Worm (Caenorhabditis elegans) whole organism, L4 larva: ENCODE measurements around the gene his-6.

Experiments used
- F26F4.8 ChIP-seq: fragments of 200-800 bp; sonication (Bioruptor generic); conservative IDR thresholded peaks from 2 replicates; pipeline ENCODE4 v1.3.6; 2022; ENCODE audit warnings: missing genetic modification characterization, missing compliant biosample characterization
- F37D6.2 ChIP-seq: sonication (generic microtip); optimal IDR thresholded peaks from 2 replicates; lab custom pipeline; 2016; ENCODE audit warnings: mild to moderate bottlenecking, missing genetic modification characterization, missing compliant biosample characterization
- F44E2.7 ChIP-seq: fragments of 200-800 bp; sonication (Bioruptor generic); IDR thresholded peaks from 2 replicates; pipeline ENCODE4 v2.1.2; 2022; ENCODE audit warnings: missing genetic modification characterization, missing compliant biosample characterization
- Y48G9A.11 ChIP-seq: fragments of 200-800 bp; sonication (Bioruptor generic); IDR thresholded peaks from 2 replicates; pipeline ENCODE4 v1.3.6; 2022; ENCODE audit warnings: missing genetic modification reagents, missing genetic modification characterization, missing compliant biosample characterization
- Y75B8A.6 ChIP-seq: fragments of 200-800 bp; sonication (Bioruptor generic); IDR thresholded peaks from 2 replicates; pipeline ENCODE4 v1.3.6; 2022; ENCODE audit warnings: missing genetic modification reagents, missing genetic modification characterization, missing compliant biosample characterization
- ZK337.2 ChIP-seq: fragments of 200-800 bp; sonication (Bioruptor generic); IDR thresholded peaks from 2 replicates; pipeline ENCODE4 v1.3.6; 2022; ENCODE audit warnings: missing genetic modification reagents, missing genetic modification characterization, missing compliant biosample characterization
- ceh-32 ChIP-seq: sonication (generic microtip); optimal IDR thresholded peaks from 2 replicates; lab custom pipeline; 2016; ENCODE audit warnings: mild to moderate bottlenecking, missing genetic modification characterization, missing compliant biosample characterization; ENCODE audit not compliant: poor library complexity
- cey-2 ChIP-seq: sonication (generic microtip); optimal IDR thresholded peaks from 3 replicates; lab custom pipeline; 2017; ENCODE audit warnings: missing genetic modification characterization, mild to moderate bottlenecking, missing compliant biosample characterization, antibody characterized with exemption, borderline replicate concordance; ENCODE audit not compliant: insufficient read depth
- ctbp-1 ChIP-seq: fragments of 200-800 bp; sonication (Bioruptor generic); IDR thresholded peaks from 2 replicates; pipeline ENCODE4 v1.3.6; 2022; ENCODE audit warnings: missing genetic modification reagents, missing genetic modification characterization, missing compliant biosample characterization
- daf-12 ChIP-seq: fragments of 150-350 bp; optimal IDR thresholded peaks from 2 replicates; lab custom pipeline; 2014; ENCODE audit warnings: missing biosample characterization, missing genetic modification reagents, missing genetic modification characterization
- daf-19 ChIP-seq: fragments of 200-800 bp; sonication (Bioruptor generic); conservative IDR thresholded peaks from 2 replicates; pipeline ENCODE4 v1.3.6; 2022; ENCODE audit warnings: missing genetic modification characterization, missing compliant biosample characterization
- dmd-6 ChIP-seq: fragments of 200-800 bp; sonication (Bioruptor generic); IDR thresholded peaks from 2 replicates; pipeline ENCODE4 v1.3.6; 2022; ENCODE audit warnings: missing genetic modification reagents, missing genetic modification characterization, missing compliant biosample characterization
- dmd-8 ChIP-seq: fragments of 200-800 bp; sonication (Bioruptor generic); IDR thresholded peaks from 2 replicates; pipeline ENCODE4 v1.3.6; 2022; ENCODE audit warnings: missing genetic modification characterization, missing compliant biosample characterization
- gei-8 ChIP-seq: fragments of 200-800 bp; sonication (Bioruptor generic); optimal IDR thresholded peaks from 2 replicates; lab custom pipeline; 2018; ENCODE audit warnings: mild to moderate bottlenecking, missing genetic modification characterization, missing compliant biosample characterization
- hif-1 ChIP-seq, 2 experiments: sonication (generic microtip); optimal IDR thresholded peaks; 2 replicates each; lab custom pipeline; 2016 to 2017; ENCODE audit warnings: missing compliant biosample characterization in 2 of 2, missing genetic modification characterization in 2 of 2, missing genetic modification reagents in 2 of 2, missing genotype in 2 of 2, mild to moderate bottlenecking in 1 of 2
- hlh-30 ChIP-seq: sonication (generic microtip); optimal IDR thresholded peaks from 2 replicates; lab custom pipeline; 2017; ENCODE audit warnings: antibody characterized with exemption, mild to moderate bottlenecking, missing genetic modification characterization, missing compliant biosample characterization; ENCODE audit not compliant: insufficient read depth
- lim-7 ChIP-seq: fragments of 200-800 bp; sonication (Bioruptor generic); IDR thresholded peaks from 2 replicates; pipeline ENCODE4 v1.3.6; 2022; ENCODE audit warnings: missing genetic modification characterization, missing compliant biosample characterization
- lin-13 ChIP-seq: fragments of 150-350 bp; optimal IDR thresholded peaks from 2 replicates; lab custom pipeline; 2014; ENCODE audit warnings: missing biosample characterization, missing genetic modification reagents, missing genetic modification characterization
- lin-39 ChIP-seq: fragments of 150-350 bp; optimal IDR thresholded peaks from 2 replicates; lab custom pipeline; 2014; ENCODE audit warnings: missing biosample characterization, missing genetic modification reagents, missing genetic modification characterization
- lir-3 ChIP-seq: sonication (generic microtip); optimal IDR thresholded peaks from 2 replicates; lab custom pipeline; 2016; ENCODE audit warnings: mild to moderate bottlenecking, missing genetic modification characterization, missing compliant biosample characterization
- lsy-2 ChIP-seq, 2 experiments: fragments of 150-350 bp in 1 of 2; sonication (generic microtip) in 1 of 2; optimal IDR thresholded peaks; 2 replicates each; lab custom pipeline; 2014 to 2017; ENCODE audit warnings: missing biosample characterization in 2 of 2, missing genetic modification characterization in 2 of 2
- madf-5 ChIP-seq, 2 experiments: fragments of 200-800 bp; sonication (Bioruptor generic); IDR thresholded peaks; 2 replicates each; pipeline ENCODE4 v1.3.6; 2022; ENCODE audit warnings: missing compliant biosample characterization in 2 of 2, missing genetic modification characterization in 2 of 2
- madf-9 ChIP-seq: fragments of 200-800 bp; sonication (Bioruptor generic); conservative IDR thresholded peaks from 2 replicates; pipeline ENCODE4 v1.3.6; 2022; ENCODE audit warnings: missing genetic modification reagents, missing genetic modification characterization, missing compliant biosample characterization
- mep-1 ChIP-seq: fragments of 150-350 bp; sonication (generic microtip); optimal IDR thresholded peaks from 3 replicates; lab custom pipeline; 2014; ENCODE audit warnings: missing biosample characterization, missing genetic modification characterization
- mes-2 ChIP-seq: sonication (generic microtip); optimal IDR thresholded peaks from 2 replicates; lab custom pipeline; 2016; ENCODE audit warnings: missing genotype, mild to moderate bottlenecking, missing genetic modification characterization, missing compliant biosample characterization; ENCODE audit not compliant: poor library complexity, severe bottlenecking
- mxl-3 ChIP-seq: fragments of 200-800 bp; sonication (Bioruptor generic); optimal IDR thresholded peaks from 2 replicates; lab custom pipeline; 2018; ENCODE audit warnings: mild to moderate bottlenecking, missing genetic modification characterization, missing compliant biosample characterization
- nhr-111 ChIP-seq: fragments of 200-800 bp; sonication (Bioruptor generic); optimal IDR thresholded peaks from 2 replicates; lab custom pipeline; 2018; ENCODE audit warnings: mild to moderate bottlenecking, missing genetic modification characterization, missing compliant biosample characterization
- nhr-237 ChIP-seq: sonication (generic microtip); optimal IDR thresholded peaks from 2 replicates; lab custom pipeline; 2017; ENCODE audit warnings: missing biosample characterization, missing genetic modification characterization
- nhr-48 ChIP-seq: sonication (generic microtip); optimal IDR thresholded peaks from 2 replicates; lab custom pipeline; 2016; ENCODE audit warnings: mild to moderate bottlenecking, missing genetic modification characterization, missing compliant biosample characterization
- nhr-6 ChIP-seq: fragments of 150-350 bp; optimal IDR thresholded peaks from 2 replicates; lab custom pipeline; 2014; ENCODE audit warnings: missing biosample characterization, missing genetic modification characterization
- nhr-76 ChIP-seq: fragments of 150-350 bp; optimal IDR thresholded peaks from 2 replicates; lab custom pipeline; 2014; ENCODE audit warnings: missing biosample characterization, missing genetic modification characterization
- pha-4 ChIP-seq, 2 experiments: fragments of 150-350 bp in 1 of 2; fragments of 200-800 bp in 1 of 2; sonication (Bioruptor generic) in 1 of 2; IDR thresholded peaks in 1 of 2; optimal IDR thresholded peaks in 1 of 2; 2 replicates each; pipeline versions ENCODE4 v1.3.6 to Lab custom; 2014 to 2022; ENCODE audit warnings: missing genetic modification characterization in 2 of 2, missing genetic modification reagents in 2 of 2, missing biosample characterization in 1 of 2, missing compliant biosample characterization in 1 of 2
- php-3 ChIP-seq: fragments of 200-800 bp; sonication (Bioruptor generic); IDR thresholded peaks from 2 replicates; pipeline ENCODE4 v1.3.6; 2022; ENCODE audit warnings: missing genetic modification reagents, missing genetic modification characterization, missing compliant biosample characterization
- rbr-2 ChIP-seq: sonication (generic microtip); optimal IDR thresholded peaks from 2 replicates; lab custom pipeline; 2016; ENCODE audit warnings: missing genotype, missing genetic modification characterization, missing compliant biosample characterization
- saeg-2 ChIP-seq: fragments of 200-800 bp; sonication (Bioruptor generic); IDR thresholded peaks from 2 replicates; pipeline ENCODE4 v1.3.6; 2022; ENCODE audit warnings: missing genetic modification reagents, missing genetic modification characterization, missing compliant biosample characterization
- set-16 ChIP-seq: fragments of 200-800 bp; sonication (Bioruptor generic); IDR thresholded peaks from 2 replicates; pipeline ENCODE4 v1.3.6; 2022; ENCODE audit warnings: missing genetic modification reagents, missing genetic modification characterization, missing compliant biosample characterization
- skn-1 ChIP-seq: fragments of 150-350 bp; optimal IDR thresholded peaks from 2 replicates; lab custom pipeline; 2014; ENCODE audit warnings: missing biosample characterization, missing genetic modification characterization
- snpc-1.2 ChIP-seq: fragments of 200-800 bp; sonication (Bioruptor generic); IDR thresholded peaks from 2 replicates; pipeline ENCODE4 v1.3.6; 2022; ENCODE audit warnings: missing genetic modification reagents, missing genetic modification characterization, missing compliant biosample characterization
- snpc-4 ChIP-seq: fragments of 150-350 bp; optimal IDR thresholded peaks from 2 replicates; lab custom pipeline; 2014; ENCODE audit warnings: missing biosample characterization, missing genetic modification characterization
- spr-3 ChIP-seq: fragments of 200-800 bp; sonication (Bioruptor generic); optimal IDR thresholded peaks from 2 replicates; lab custom pipeline; 2018; ENCODE audit warnings: mild to moderate bottlenecking, missing genetic modification characterization, missing compliant biosample characterization
- tra-1 ChIP-seq: fragments of 200-800 bp; sonication (Bioruptor generic); IDR thresholded peaks from 2 replicates; pipeline ENCODE4 v1.3.6; 2022; ENCODE audit warnings: missing genetic modification reagents, missing genetic modification characterization, missing compliant biosample characterization
- unc-62 ChIP-seq, 3 experiments: fragments of 150-350 bp in 1 of 3; sonication (generic microtip); optimal IDR thresholded peaks in 2 of 3; peaks in 1 of 3; 1 replicate in 1 of 3; 2 replicates in 2 of 3; lab custom pipeline; 2014 to 2017; ENCODE audit warnings: missing biosample characterization in 3 of 3, missing genetic modification characterization in 3 of 3, missing genetic modification reagents in 3 of 3, missing genotype in 1 of 3
- vab-7 ChIP-seq: fragments of 200-800 bp; sonication (Bioruptor generic); IDR thresholded peaks from 2 replicates; pipeline ENCODE4 v1.3.6; 2022; ENCODE audit warnings: missing genetic modification reagents, missing genetic modification characterization, missing compliant biosample characterization
- zfp-2 ChIP-seq: sonication (generic microtip); optimal IDR thresholded peaks from 2 replicates; lab custom pipeline; 2016; ENCODE audit warnings: mild to moderate bottlenecking, missing genetic modification characterization, missing compliant biosample characterization
- zip-11 ChIP-seq: fragments of 200-800 bp; sonication (Bioruptor generic); IDR thresholded peaks from 2 replicates; pipeline ENCODE4 v1.3.6; 2022; ENCODE audit warnings: missing genetic modification characterization, missing compliant biosample characterization
- zip-2 ChIP-seq: fragments of 150-350 bp; optimal IDR thresholded peaks from 2 replicates; lab custom pipeline; 2014; ENCODE audit warnings: missing biosample characterization, missing genetic modification characterization
- ztf-7 ChIP-seq: fragments of 150-350 bp; optimal IDR thresholded peaks from 2 replicates; lab custom pipeline; 2014; ENCODE audit warnings: missing biosample characterization, missing genetic modification characterization

The his-6 gene

DNA sequence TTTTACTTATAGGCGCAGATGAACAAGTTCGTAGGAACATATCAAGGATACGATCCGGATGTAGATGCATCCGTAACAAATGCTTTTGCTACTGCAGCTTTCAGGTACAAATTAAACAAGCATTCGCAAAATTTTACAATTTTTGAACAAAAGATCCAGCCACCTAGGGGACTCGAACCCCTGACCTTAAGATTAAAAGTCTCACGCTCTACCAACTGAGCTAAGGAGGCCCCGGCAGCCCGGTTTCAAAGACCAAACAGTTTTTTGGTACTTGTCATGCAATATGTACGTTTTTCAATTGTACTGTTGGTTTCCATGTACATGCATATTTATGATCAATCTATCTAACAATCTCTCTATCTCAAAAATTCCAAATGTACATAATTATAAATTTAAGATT, 35.4 kb downstream of the his-6 start (continued):
- TF ChIP-seq lsy-2 (tag; optimal IDR thresholded peaks at IDR 0.05; lab: Kevin White, UChicago) (no peak), vab-7 (GFP tag; lab: Robert Waterston, UW) (peak; percentile 42; the same call in 1 of the 2 replicates), Y75B8A.6 (no peak), pha-4 (GFP tag; IDR thresholded peaks at IDR 0.05; lab: Robert Waterston, UW) (peak; percentile 53; the same call in 1 of the 2 replicates), pha-4 (tag; optimal IDR thresholded peaks at IDR 0.05; lab: Kevin White, UChicago) (no peak), ztf-7 (tag; lab: Kevin White, UChicago) (no peak), hif-1 (tag; optimal IDR thresholded peaks at IDR 0.05; lab: Kevin White, UChicago) (no peak), daf-12 (tag; lab: Kevin White, UChicago) (no peak), lim-7 (peak; percentile 91), ceh-32 (tag; lab: Kevin White, UChicago) (no peak), F26F4.8 (GFP tag; lab: Robert Waterston, UW) (peak; percentile 60; the same call in 1 of the 2 replicates), tra-1 (GFP tag; lab: Robert Waterston, UW) (no peak), F44E2.7 (peak; percentile 49; the same call in 1 of the 2 replicates)

DNA sequence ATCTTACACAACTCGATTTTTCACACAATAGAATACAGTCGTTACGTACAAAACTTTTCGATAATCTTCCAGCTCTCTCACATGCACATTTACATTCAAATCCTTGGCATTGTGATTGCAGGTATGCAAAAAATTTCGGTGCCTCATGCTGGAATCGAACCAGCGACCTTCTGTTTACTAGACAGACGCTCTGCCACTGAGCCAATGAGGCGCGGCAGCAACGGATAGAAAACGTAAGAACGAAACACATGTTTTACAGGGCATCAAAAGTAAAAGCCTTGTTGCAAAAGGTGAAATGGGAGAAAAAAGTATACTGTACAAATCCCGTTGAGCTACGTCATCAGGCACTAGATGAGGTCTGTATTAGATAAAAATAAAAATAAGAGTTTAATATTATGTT, 38.8 kb downstream of the his-6 start:
- peak; percentile 36 for TF ChIP-seq mep-1
- peak; percentile 56; the same call in 1 of the 2 replicates for TF ChIP-seq php-3
- peak; percentile 72 for TF ChIP-seq ctbp-1 (GFP tag; lab: Robert Waterston, UW)
- TF ChIP-seq dmd-8 (GFP tag; lab: Robert Waterston, UW): 0 out of 2 replicates have a peak, but pooled peaks have one; percentile 62
- TF ChIP-seq nhr-237 (tag; lab: Kevin White, UChicago): no peak
- TF ChIP-seq lin-39 (tag; lab: Kevin White, UChicago): no peak
- TF ChIP-seq lir-3 (tag; lab: Kevin White, UChicago): peak; percentile 31
- TF ChIP-seq unc-62 (GFP tag; optimal IDR thresholded peaks at IDR 0.05 in 1 of 2; lab: Kevin White, UChicago): no peak
- no peak for TF ChIP-seq unc-62 (tag; optimal IDR thresholded peaks at IDR 0.05; lab: Kevin White, UChicago)
- TF ChIP-seq daf-19: peak; percentile 70
- no peak for TF ChIP-seq nhr-76 (tag; lab: Kevin White, UChicago)
- no peak for TF ChIP-seq lin-13
- peak; percentile 69 for TF ChIP-seq snpc-1.2 (GFP tag; lab: Robert Waterston, UW)
- TF ChIP-seq mes-2 (tag; lab: Kevin White, UChicago): peak; percentile 58
- no peak for TF ChIP-seq set-16 (GFP tag; lab: Robert Waterston, UW)
- TF ChIP-seq daf-12 (tag; lab: Kevin White, UChicago): no peak
- 0 out of 2 replicates have a peak, but pooled peaks have one; percentile 20 for TF ChIP-seq F44E2.7
- TF ChIP-seq Y48G9A.11 (GFP tag; lab: Robert Waterston, UW): peak; percentile 27; the same call in 1 of the 2 replicates
- TF ChIP-seq spr-3 (GFP tag; lab: Kevin White, UChicago): peak; percentile 7
- TF ChIP-seq saeg-2: no peak
- peak; percentile 9 for TF ChIP-seq snpc-4 (tag; lab: Kevin White, UChicago)
- TF ChIP-seq zip-2 (tag; lab: Kevin White, UChicago): no peak
- no peak for TF ChIP-seq Y75B8A.6
- no peak for TF ChIP-seq rbr-2 (tag; lab: Kevin White, UChicago)
- TF ChIP-seq ZK337.2: no peak
- TF ChIP-seq F37D6.2: no peak
- TF ChIP-seq cey-2 (tag; lab: Kevin White, UChicago): no peak
- TF ChIP-seq vab-7 (GFP tag; lab: Robert Waterston, UW): peak; percentile 78
- no peak for TF ChIP-seq zip-11
- TF ChIP-seq zfp-2: no peak
- no peak for TF ChIP-seq mxl-3 (GFP tag; lab: Kevin White, UChicago)
- 0 out of 2 replicates have a peak, but pooled peaks have one; percentile 32 for TF ChIP-seq madf-9 (GFP tag; lab: Robert Waterston, UW)
- no peak for TF ChIP-seq skn-1 (tag; lab: Kevin White, UChicago)
- no peak for TF ChIP-seq nhr-6
- peak; percentile 15 for TF ChIP-seq nhr-111 (GFP tag; lab: Kevin White, UChicago)
- TF ChIP-seq hlh-30 (tag; lab: Kevin White, UChicago): no peak
- no peak for TF ChIP-seq madf-5 (GFP tag; IDR thresholded peaks at IDR 0.05; lab: Robert Waterston, UW)
- TF ChIP-seq dmd-6 (GFP tag; lab: Robert Waterston, UW): peak; percentile 34; the same call in 1 of the 2 replicates
- TF ChIP-seq gei-8 (GFP tag; lab: Kevin White, UChicago): peak; percentile 38
- TF ChIP-seq nhr-48 (tag; lab: Kevin White, UChicago): no peak
